Fruit fly (Drosophila melanogaster) whole organism, embryonic: Measurements from ENCODE around the gene CG15515.

Experiments
- ATbp ChIP-seq: fragments of 200-800 bp; sonication (Bioruptor generic); optimal IDR thresholded peaks from 2 replicates; lab custom pipeline; 2017; ENCODE audit warnings: missing biosample characterization, mild to moderate bottlenecking, missing genetic modification characterization, missing genetic modification reagents
- Aef1 ChIP-seq: fragments of 200-800 bp; sonication (Bioruptor generic); IDR thresholded peaks from 3 replicates; pipeline ENCODE4 v1.3.6; 2022; ENCODE audit warnings: missing biosample characterization, missing genetic modification characterization
- Blimp-1 ChIP-seq: fragments of 200-800 bp; sonication (Bioruptor generic); optimal IDR thresholded peaks from 3 replicates; lab custom pipeline; 2018; ENCODE audit warnings: missing biosample characterization, missing genetic modification characterization, mild to moderate bottlenecking, moderate library complexity, missing genetic modification reagents
- CG10267 ChIP-seq: fragments of 200-800 bp; sonication (Bioruptor generic); optimal IDR thresholded peaks from 2 replicates; lab custom pipeline; 2018; ENCODE audit warnings: missing biosample characterization, mild to moderate bottlenecking, missing genetic modification characterization, moderate library complexity
- CG10274 ChIP-seq: fragments of 200-800 bp; sonication (Bioruptor generic); optimal IDR thresholded peaks from 3 replicates; lab custom pipeline; 2017; ENCODE audit warnings: missing biosample characterization, mild to moderate bottlenecking, missing genetic modification characterization
- CG10543 ChIP-seq: fragments of 200-800 bp; sonication (Bioruptor generic); optimal IDR thresholded peaks from 3 replicates; lab custom pipeline; 2017; ENCODE audit warnings: missing biosample characterization, mild to moderate bottlenecking, missing genetic modification characterization, moderate library complexity
- CG14441 ChIP-seq: fragments of 200-800 bp; sonication (Bioruptor generic); IDR thresholded peaks from 2 replicates; pipeline ENCODE4 v1.3.6; 2022; ENCODE audit warnings: missing biosample characterization, missing genetic modification characterization
- CG17829 ChIP-seq: fragments of 200-800 bp; optimal IDR thresholded peaks from 2 replicates; lab custom pipeline; 2019; ENCODE audit warnings: missing biosample characterization, mild to moderate bottlenecking, missing genetic modification characterization, moderate library complexity
- CG2129 ChIP-seq: fragments of 200-800 bp; sonication (Bioruptor generic); IDR thresholded peaks from 2 replicates; pipeline ENCODE4 v1.3.6; 2022; ENCODE audit warnings: missing biosample characterization, missing genetic modification characterization; ENCODE audit not compliant: partially characterized antibody
- CG2678 ChIP-seq: fragments of 200-800 bp; sonication (Bioruptor generic); optimal IDR thresholded peaks from 3 replicates; lab custom pipeline; 2019; ENCODE audit warnings: missing biosample characterization, mild to moderate bottlenecking, missing genetic modification characterization, moderate library complexity
- CG31224 ChIP-seq: fragments of 200-800 bp; sonication (Bioruptor generic); IDR thresholded peaks from 2 replicates; pipeline ENCODE4 v1.3.6; 2022; ENCODE audit warnings: missing biosample characterization, missing genetic modification characterization
- CG31441 ChIP-seq: fragments of 200-800 bp; sonication (Bioruptor generic); IDR thresholded peaks from 2 replicates; pipeline ENCODE4 v1.3.6; 2022; ENCODE audit warnings: missing biosample characterization, missing genetic modification characterization
- CG6765 ChIP-seq: fragments of 200-800 bp; sonication (Bioruptor generic); optimal IDR thresholded peaks from 3 replicates; lab custom pipeline; 2017; ENCODE audit warnings: missing biosample characterization, mild to moderate bottlenecking, missing genetic modification characterization
- CG7372 ChIP-seq: fragments of 200-800 bp; sonication (Bioruptor generic); IDR thresholded peaks from 2 replicates; pipeline ENCODE4 v1.3.6; 2022; ENCODE audit warnings: missing biosample characterization, missing genetic modification characterization
- CG9727 ChIP-seq: fragments of 200-800 bp; sonication (Bioruptor generic); optimal IDR thresholded peaks from 3 replicates; lab custom pipeline; 2017; ENCODE audit warnings: missing biosample characterization, mild to moderate bottlenecking, missing genetic modification characterization
- CG9817 ChIP-seq: fragments of 200-800 bp; sonication (Bioruptor generic); optimal IDR thresholded peaks from 2 replicates; lab custom pipeline; 2018; ENCODE audit warnings: missing biosample characterization, mild to moderate bottlenecking, missing genetic modification characterization, moderate library complexity
- D19B ChIP-seq: fragments of 200-800 bp; sonication (Bioruptor generic); optimal IDR thresholded peaks from 2 replicates; lab custom pipeline; 2017; ENCODE audit warnings: missing biosample characterization, mild to moderate bottlenecking, missing genetic modification characterization
- Dp ChIP-seq: fragments of 200-800 bp; sonication (Bioruptor generic); optimal IDR thresholded peaks from 2 replicates; lab custom pipeline; 2018; ENCODE audit warnings: missing biosample characterization, mild to moderate bottlenecking, missing genetic modification characterization, moderate library complexity
- Fer2 ChIP-seq: fragments of 200-800 bp; sonication (Bioruptor generic); optimal IDR thresholded peaks from 2 replicates; lab custom pipeline; 2018; ENCODE audit warnings: missing biosample characterization, mild to moderate bottlenecking, missing genetic modification characterization, moderate library complexity
- Hr3 ChIP-seq: fragments of 200-800 bp; sonication (Bioruptor generic); optimal IDR thresholded peaks from 3 replicates; lab custom pipeline; 2016; ENCODE audit warnings: missing biosample characterization, missing genetic modification characterization
- Kr ChIP-seq: fragments of 200-800 bp; sonication (Bioruptor generic); optimal IDR thresholded peaks from 2 replicates; lab custom pipeline; 2017; ENCODE audit warnings: missing biosample characterization, mild to moderate bottlenecking, missing genetic modification characterization
- Med ChIP-seq: fragments of 200-800 bp; sonication (Bioruptor generic); peaks from one replicate; lab custom pipeline; 2016; ENCODE audit warnings: missing biosample characterization, missing genetic modification characterization, mild to moderate bottlenecking, inconsistent platforms, moderate library complexity
- Meics ChIP-seq: fragments of 200-800 bp; sonication (Bioruptor generic); optimal IDR thresholded peaks from 2 replicates; lab custom pipeline; 2017; ENCODE audit warnings: missing biosample characterization, mild to moderate bottlenecking, missing genetic modification characterization
- Myb ChIP-seq: fragments of 200-800 bp; sonication (Bioruptor generic); optimal IDR thresholded peaks from 2 replicates; lab custom pipeline; 2016; ENCODE audit warnings: missing biosample characterization, missing genetic modification characterization
- Nf-YB ChIP-seq: fragments of 200-800 bp; sonication (Bioruptor generic); optimal IDR thresholded peaks from 3 replicates; lab custom pipeline; 2019; ENCODE audit warnings: missing biosample characterization, mild to moderate bottlenecking, missing genetic modification characterization, moderate library complexity
- Nf-YC ChIP-seq: fragments of 200-800 bp; optimal IDR thresholded peaks from 3 replicates; lab custom pipeline; 2019; ENCODE audit warnings: missing biosample characterization, mild to moderate bottlenecking, missing genetic modification characterization, moderate library complexity
- NfI ChIP-seq: fragments of 200-800 bp; sonication (Bioruptor generic); optimal IDR thresholded peaks from 3 replicates; lab custom pipeline; 2018; ENCODE audit warnings: missing biosample characterization, mild to moderate bottlenecking, missing genetic modification characterization, moderate library complexity
- PHDP ChIP-seq: fragments of 200-800 bp; sonication (Bioruptor generic); optimal IDR thresholded peaks from 3 replicates; lab custom pipeline; 2018; ENCODE audit warnings: missing biosample characterization, mild to moderate bottlenecking, missing genetic modification characterization, moderate library complexity
- Sox102F ChIP-seq: fragments of 200-800 bp; sonication (Bioruptor generic); optimal IDR thresholded peaks from 2 replicates; lab custom pipeline; 2018; ENCODE audit warnings: missing biosample characterization, mild to moderate bottlenecking, missing genetic modification characterization, moderate library complexity
- Sry-β ChIP-seq: fragments of 200-800 bp; sonication (Bioruptor generic); optimal IDR thresholded peaks from 2 replicates; lab custom pipeline; 2018; ENCODE audit warnings: missing biosample characterization, mild to moderate bottlenecking, missing genetic modification characterization, moderate library complexity
- al ChIP-seq: fragments of 200-800 bp; sonication (Bioruptor generic); IDR thresholded peaks from 2 replicates; pipeline ENCODE4 v1.3.6; 2022; ENCODE audit warnings: missing biosample characterization, missing genetic modification characterization
- aop ChIP-seq: fragments of 200-800 bp; sonication (Bioruptor generic); IDR thresholded peaks from 2 replicates; pipeline ENCODE4 v1.3.6; 2022; ENCODE audit warnings: missing biosample characterization, missing genetic modification characterization
- ash1 ChIP-seq: fragments of 200-800 bp; sonication (Bioruptor generic); optimal IDR thresholded peaks from 2 replicates; lab custom pipeline; 2018; ENCODE audit warnings: missing biosample characterization, mild to moderate bottlenecking, missing genetic modification characterization
- eyg ChIP-seq: fragments of 200-800 bp; sonication (Bioruptor generic); optimal IDR thresholded peaks from 3 replicates; lab custom pipeline; 2016; ENCODE audit warnings: missing biosample characterization, missing genetic modification characterization
- gt ChIP-seq: fragments of 200-800 bp; sonication (Bioruptor generic); IDR thresholded peaks from 2 replicates; pipeline ENCODE4 v1.3.6; 2022; ENCODE audit warnings: missing biosample characterization, missing genetic modification characterization
- lola ChIP-seq, 3 experiments: fragments of >200 bp in 2 of 3; fragments of 200-800 bp in 1 of 3; sonication (Bioruptor generic) in 1 of 3; optimal IDR thresholded peaks; 2 replicates each; lab custom pipeline; 2017 to 2019; ENCODE audit warnings: missing biosample characterization in 3 of 3, missing genetic modification characterization in 3 of 3, mild to moderate bottlenecking in 1 of 3, moderate library complexity in 1 of 3
- nmo ChIP-seq: fragments of 200-800 bp; sonication (Bioruptor generic); optimal IDR thresholded peaks from 2 replicates; lab custom pipeline; 2018; ENCODE audit warnings: missing biosample characterization, mild to moderate bottlenecking, missing genetic modification characterization, moderate library complexity
- sr ChIP-seq: fragments of 200-800 bp; sonication (Bioruptor generic); IDR thresholded peaks from 3 replicates; pipeline ENCODE4 v1.3.6; 2022; ENCODE audit warnings: missing biosample characterization, missing genetic modification characterization
- usp ChIP-seq: fragments of >200 bp; optimal IDR thresholded peaks from 2 replicates; lab custom pipeline; 2017; ENCODE audit warnings: missing biosample characterization, missing genetic modification characterization

The CG15515 gene

DNA sequence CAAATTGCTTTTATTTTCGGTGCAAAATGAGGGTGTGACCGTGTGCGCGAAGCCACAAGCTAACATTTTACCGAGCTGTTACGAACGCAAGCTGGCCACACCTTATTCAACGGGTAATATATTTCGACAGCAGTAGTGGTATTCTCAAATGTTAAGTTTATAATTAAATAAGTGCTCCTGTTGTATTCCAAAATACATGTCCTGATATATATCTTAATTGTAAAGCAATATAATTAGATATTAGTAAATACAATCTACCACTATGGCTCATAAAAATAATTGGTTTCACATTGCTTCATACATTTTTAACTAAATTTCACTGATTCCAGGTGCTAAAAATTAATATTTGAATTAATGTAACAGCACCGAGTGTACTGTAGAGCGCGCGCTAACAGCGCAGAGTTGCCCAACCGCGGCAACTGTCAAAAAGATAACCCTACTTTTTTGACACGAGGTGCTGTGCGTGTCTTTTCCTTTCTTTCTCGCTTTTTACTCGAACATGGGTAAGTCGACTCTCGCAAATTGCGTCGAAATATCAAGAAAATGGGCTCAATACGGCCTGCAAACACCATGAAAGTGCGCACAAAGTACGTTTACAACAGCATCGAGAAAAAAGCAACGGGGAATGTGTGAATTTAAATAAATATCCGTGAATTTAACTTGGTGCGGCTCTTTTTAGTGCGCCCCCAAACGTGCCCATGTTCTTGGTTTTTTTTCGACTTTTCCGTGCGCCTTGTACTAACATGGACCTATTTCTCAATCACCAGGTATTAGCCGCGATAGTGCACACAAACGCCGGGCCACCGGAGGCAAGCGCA, 43.6 kb upstream of the CG15515 start, which contains the start of the genes CG15514 and RpS8 (continued):
- TF ChIP-seq CG17829 (peak; percentile 63), CG2678 (peak; percentile 83), al (GFP tag; lab: Robert Waterston, UW) (peak; percentile 51; the same call in 1 of the 2 replicates), nmo (GFP tag; lab: Kevin White, UChicago) (peak; percentile 77), Nf-YC (tag; lab: Kevin White, UChicago) (peak; percentile 68), Kr (GFP tag; lab: Kevin White, UChicago) (peak; percentile 61), CG9817 (tag; lab: Kevin White, UChicago) (peak; percentile 63), Myb (peak; percentile 27), CG10267 (tag; lab: Kevin White, UChicago) (peak; percentile 75), Dp (GFP tag; lab: Kevin White, UChicago) (peak; percentile 58), Med (GFP tag; lab: Kevin White, UChicago) (peak; percentile 90), Blimp-1 (peak; percentile 63), Aef1 (peak; percentile 45; the same call in 1 of the 3 replicates), CG7372 (GFP tag; lab: Robert Waterston, UW) (peak; percentile 62), Hr3 (GFP tag; lab: Kevin White, UChicago) (peak; percentile 36), CG9727 (GFP tag; lab: Kevin White, UChicago) (peak; percentile 55), CG10543 (GFP tag; lab: Kevin White, UChicago) (peak; percentile 87), eyg (peak; percentile 39), ash1 (GFP tag; lab: Kevin White, UChicago) (peak; percentile 31), Fer2 (tag; lab: Kevin White, UChicago) (peak; percentile 67), Sox102F (GFP tag; lab: Kevin White, UChicago) (peak; percentile 46), CG10274 (GFP tag; lab: Kevin White, UChicago) (peak; percentile 23), CG2129 (GFP tag; lab: Robert Waterston, UW) (no peak), Meics (GFP tag; lab: Kevin White, UChicago) (peak; percentile 82), Nf-YB (GFP tag; lab: Kevin White, UChicago) (peak; percentile 30), usp (no peak), aop (GFP tag; lab: Robert Waterston, UW) (no peak), CG14441 (no peak), PHDP (tag; lab: Kevin White, UChicago) (peak; percentile 57), CG6765 (GFP tag; lab: Kevin White, UChicago) (peak; percentile 69), ATbp (GFP tag; lab: Kevin White, UChicago) (peak; percentile 45), lola (GFP tag; optimal IDR thresholded peaks at IDR 0.05; lab: Kevin White, UChicago) (peak in 1 of 3 experiments; percentile 55), Sry-β (GFP tag; lab: Kevin White, UChicago) (no peak), D19B (GFP tag; lab: Kevin White, UChicago) (peak; percentile 49), CG31441 (GFP tag; lab: Robert Waterston, UW) (peak; percentile 50; the same call in 1 of the 2 replicates), gt (GFP tag; lab: Robert Waterston, UW) (no peak), CG31224 (GFP tag; lab: Robert Waterston, UW) (0 out of 2 replicates have a peak, but pooled peaks have one; percentile 38), sr (GFP tag; lab: Robert Waterston, UW) (peak; percentile 10; the same call in 1 of the 3 replicates), NfI (GFP tag; lab: Kevin White, UChicago) (peak; percentile 74)
